Worm (Caenorhabditis elegans): ENCODE data around the gene dars-1.
A peak's percentile ranks its signal among the peaks of the same experiment; 100 is the strongest.

The dars-1 gene

ce11 chrIII:9487454-9487853, 3.6 kb downstream of the dars-1 start:
- TF ChIP-seq nhr-90 (tag; optimal IDR thresholded peaks at IDR 0.05; ENCODE audit: poor library complexity), result no peak
- peak; percentile 6 for TF ChIP-seq elt-2 (tag; optimal IDR thresholded peaks at IDR 0.05)

- TF ChIP-seq nhr-28 (tag; optimal IDR thresholded peaks at IDR 0.05) (no peak), sox-4 (tag; optimal IDR thresholded peaks at IDR 0.05) (no peak), snu-23 (GFP tag; optimal IDR thresholded peaks at IDR 0.05) (no peak), fos-1 (tag; optimal IDR thresholded peaks at IDR 0.05) (no peak), lin-15B (tag; optimal IDR thresholded peaks at IDR 0.05) (no peak), irx-1 (tag; optimal IDR thresholded peaks at IDR 0.05) (no peak), vab-15 (tag; optimal IDR thresholded peaks at IDR 0.05) (no peak), nhr-85 (tag) (no peak), fkh-10 (GFP tag; optimal IDR thresholded peaks at IDR 0.05) (no peak), nhr-77 (tag; optimal IDR thresholded peaks at IDR 0.05) (no peak), lin-35 (GFP tag; optimal IDR thresholded peaks at IDR 0.05) (no peak)
Observed at ce11 chrIII:9485373-9485772, 5.6 kb downstream of the dars-1 start, which contains the start of gene bre-3. bre-3 (minus strand) TSS chrIII:9485473.

ce11 chrIII:9483716-9484115, 7.3 kb downstream of the dars-1 start:
- TF ChIP-seq unc-30 (tag; optimal IDR thresholded peaks at IDR 0.05) (no peak), nhr-71 (tag; optimal IDR thresholded peaks at IDR 0.05) (peak; percentile 50), irx-1 (tag; optimal IDR thresholded peaks at IDR 0.05) (peak; percentile 19), nhr-20 (tag; optimal IDR thresholded peaks at IDR 0.05) (peak; percentile 2), fkh-4 (tag; optimal IDR thresholded peaks at IDR 0.05; ENCODE audit: borderline replicate concordance) (peak; percentile 58), lsy-2 (tag; optimal IDR thresholded peaks at IDR 0.05) (peak in 1 of 2 experiments; percentile 64), ceh-82 (tag; optimal IDR thresholded peaks at IDR 0.05) (peak in 1 of 3 experiments; percentile 49), lin-35 (GFP tag; optimal IDR thresholded peaks at IDR 0.05) (peak in 1 of 2 experiments; percentile 32), ets-5 (GFP tag; IDR thresholded peaks at IDR 0.05) (no peak), efl-1 (optimal IDR thresholded peaks at IDR 0.05) (peak; percentile 23 to 29), efl-1 (GFP tag; optimal IDR thresholded peaks at IDR 0.05 in 1 of 2) (no peak), xbp-1 (tag; optimal IDR thresholded peaks at IDR 0.05) (peak; percentile 14), nhr-90 (tag; optimal IDR thresholded peaks at IDR 0.05; ENCODE audit: poor library complexity) (no peak), dsc-1 (tag; optimal IDR thresholded peaks at IDR 0.05) (peak; percentile 96), fkh-10 (GFP tag; optimal IDR thresholded peaks at IDR 0.05) (no peak), isw-1 (GFP tag; IDR thresholded peaks at IDR 0.05) (peak; percentile 15), rnt-1 (tag; optimal IDR thresholded peaks at IDR 0.05) (peak; percentile 40), C16A3.4 (tag; optimal IDR thresholded peaks at IDR 0.05) (no peak), dpl-1 (GFP tag; optimal IDR thresholded peaks at IDR 0.05) (peak in 1 of 3 experiments; percentile 41), lin-15B (tag; optimal IDR thresholded peaks at IDR 0.05) (peak; percentile 37), swsn-7 (tag; optimal IDR thresholded peaks at IDR 0.05) (peak; percentile 27), fkh-8 (tag; optimal IDR thresholded peaks at IDR 0.05) (peak; percentile 38), lin-14 (GFP tag; optimal IDR thresholded peaks at IDR 0.05) (peak; percentile 76), snu-23 (GFP tag; optimal IDR thresholded peaks at IDR 0.05) (peak; percentile 24), unc-86 (tag; optimal IDR thresholded peaks at IDR 0.05) (peak; percentile 20)

ce11 chrIII:9482423-9482993, 8.5 kb downstream of the dars-1 start:
- TF ChIP-seq dpl-1 (GFP tag; optimal IDR thresholded peaks at IDR 0.05), result peak in 1 of 3 experiments; percentile 3
- TF ChIP-seq C04F5.9 (tag; optimal IDR thresholded peaks at IDR 0.05), result no peak
- peak; percentile 39 for TF ChIP-seq blmp-1 (tag; optimal IDR thresholded peaks at IDR 0.05)
- no peak for TF ChIP-seq efl-1 (optimal IDR thresholded peaks at IDR 0.05)
- TF ChIP-seq efl-1 (GFP tag; optimal IDR thresholded peaks at IDR 0.05 in 1 of 2), result peak in 1 of 2 experiments; percentile 84
- TF ChIP-seq snu-23 (GFP tag; optimal IDR thresholded peaks at IDR 0.05), result peak; percentile 7
- TF ChIP-seq mep-1 (tag; optimal IDR thresholded peaks at IDR 0.05), result peak; percentile 37
- TF ChIP-seq nhr-85 (tag), result peak; percentile 51
- TF ChIP-seq vab-15 (tag; optimal IDR thresholded peaks at IDR 0.05), result no peak
- TF ChIP-seq lsy-2 (tag; optimal IDR thresholded peaks at IDR 0.05), result peak in 1 of 2 experiments; percentile 6
- TF ChIP-seq lin-13 (GFP tag; optimal IDR thresholded peaks at IDR 0.05), result peak; percentile 4
- peak; percentile 67 for TF ChIP-seq lin-14 (GFP tag; optimal IDR thresholded peaks at IDR 0.05)
